Worm (Caenorhabditis elegans) whole organism, young adult: ENCODE measurements around the gene C49C8.3.

Source experiments
- C17E4.6 ChIP-seq: fragments of 200-800 bp; sonication (Bioruptor generic); IDR thresholded peaks from 2 replicates; pipeline ENCODE4 v1.3.6; 2022; ENCODE audit warnings: missing genetic modification reagents, missing genetic modification characterization, missing compliant biosample characterization
- snpc-4 ChIP-seq, 5 experiments: fragments of 150-350 bp in 1 of 5; sonication (generic microtip) in 4 of 5; optimal IDR thresholded peaks; 2 replicates each; lab custom pipeline; 2014 to 2018; ENCODE audit warnings: missing genetic modification characterization in 5 of 5, missing biosample characterization in 3 of 5, antibody characterized with exemption in 2 of 5, mild to moderate bottlenecking in 2 of 5, missing compliant biosample characterization in 2 of 5, missing genotype in 2 of 5, moderate library complexity in 2 of 5, missing genetic modification reagents in 1 of 5

DNA sequence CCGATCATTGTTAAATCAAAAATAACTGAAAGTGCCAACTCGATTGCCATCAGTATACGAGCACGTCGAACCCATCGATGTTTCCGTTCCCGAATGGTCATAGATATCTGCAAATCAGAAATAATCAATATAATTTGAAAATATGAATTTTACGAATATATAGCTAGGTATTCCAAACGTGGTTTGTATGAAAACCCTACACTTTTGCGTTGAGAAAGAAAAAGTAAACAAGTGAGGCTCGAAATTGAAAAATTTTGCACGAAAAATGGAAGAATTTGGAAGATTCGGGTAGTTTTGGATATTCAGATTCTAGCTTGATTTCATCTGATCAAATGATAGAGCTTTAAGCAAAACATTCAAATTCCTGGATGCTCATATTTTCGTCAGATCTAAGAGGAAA lies 5.8 kb upstream of the C49C8.3 start, which contains the start of gene F42A9.9:
- no peak for TF ChIP-seq C17E4.6
- no peak for TF ChIP-seq snpc-4 (GFP tag; optimal IDR thresholded peaks at IDR 0.05; lab: Kevin White, UChicago)
- TF ChIP-seq snpc-4 (tag; optimal IDR thresholded peaks at IDR 0.05; lab: Kevin White, UChicago) = no peak
